Worm (Caenorhabditis elegans) whole organism, L2 larva: ENCODE results near the gene C05D11.13.

Source experiments
- ama-1 ChIP-seq: fragments of 150-350 bp; optimal IDR thresholded peaks from 2 replicates; lab custom pipeline; 2018; ENCODE audit warnings: inconsistent platforms
- elt-1 ChIP-seq: fragments of 150-350 bp; optimal IDR thresholded peaks from 2 replicates; lab custom pipeline; 2014; ENCODE audit warnings: missing biosample characterization, missing genetic modification characterization
- elt-3 ChIP-seq: sonication (generic microtip); optimal IDR thresholded peaks from 2 replicates; lab custom pipeline; 2017; ENCODE audit warnings: missing biosample characterization, missing genetic modification characterization
- fos-1 ChIP-seq: fragments of 150-350 bp; optimal IDR thresholded peaks from 2 replicates; lab custom pipeline; 2014; ENCODE audit warnings: missing biosample characterization, missing genetic modification characterization
- lin-13 ChIP-seq: fragments of 150-350 bp; optimal IDR thresholded peaks from 2 replicates; lab custom pipeline; 2014; ENCODE audit warnings: missing biosample characterization, missing genetic modification reagents, missing genetic modification characterization
- mdl-1 ChIP-seq, 2 experiments: fragments of 150-350 bp in 1 of 2; sonication (generic microtip) in 1 of 2; optimal IDR thresholded peaks; 2 replicates each; lab custom pipeline; 2017; ENCODE audit warnings: missing biosample characterization in 2 of 2, missing genetic modification characterization in 2 of 2
- nhr-11 ChIP-seq: fragments of 150-350 bp; optimal IDR thresholded peaks from 2 replicates; lab custom pipeline; 2014; ENCODE audit warnings: missing biosample characterization, missing genetic modification characterization
- nhr-12 ChIP-seq: fragments of 150-350 bp; optimal IDR thresholded peaks from 2 replicates; lab custom pipeline; 2014; ENCODE audit warnings: missing biosample characterization, missing genetic modification characterization
- nhr-237 ChIP-seq: fragments of 150-350 bp; optimal IDR thresholded peaks from 2 replicates; lab custom pipeline; 2014; ENCODE audit warnings: missing biosample characterization, missing genetic modification characterization
- skn-1 ChIP-seq: sonication (generic microtip); optimal IDR thresholded peaks from 2 replicates; lab custom pipeline; 2017; ENCODE audit warnings: missing biosample characterization, missing genetic modification characterization
- snpc-4 ChIP-seq: fragments of 150-350 bp; optimal IDR thresholded peaks from 2 replicates; lab custom pipeline; 2014; ENCODE audit warnings: missing biosample characterization, missing genetic modification characterization
- unc-62 ChIP-seq: fragments of 150-350 bp; optimal IDR thresholded peaks from 2 replicates; lab custom pipeline; 2014; ENCODE audit warnings: missing biosample characterization, missing genetic modification reagents, missing genetic modification characterization
- ztf-1 ChIP-seq: fragments of 200-800 bp; sonication (Bioruptor generic); conservative IDR thresholded peaks from 2 replicates; pipeline ENCODE4 v1.3.6; 2022; ENCODE audit warnings: missing genetic modification characterization, missing compliant biosample characterization
- ztf-11 ChIP-seq: sonication (generic microtip); optimal IDR thresholded peaks from 2 replicates; lab custom pipeline; 2017; ENCODE audit warnings: missing biosample characterization, missing genetic modification characterization

DNA sequence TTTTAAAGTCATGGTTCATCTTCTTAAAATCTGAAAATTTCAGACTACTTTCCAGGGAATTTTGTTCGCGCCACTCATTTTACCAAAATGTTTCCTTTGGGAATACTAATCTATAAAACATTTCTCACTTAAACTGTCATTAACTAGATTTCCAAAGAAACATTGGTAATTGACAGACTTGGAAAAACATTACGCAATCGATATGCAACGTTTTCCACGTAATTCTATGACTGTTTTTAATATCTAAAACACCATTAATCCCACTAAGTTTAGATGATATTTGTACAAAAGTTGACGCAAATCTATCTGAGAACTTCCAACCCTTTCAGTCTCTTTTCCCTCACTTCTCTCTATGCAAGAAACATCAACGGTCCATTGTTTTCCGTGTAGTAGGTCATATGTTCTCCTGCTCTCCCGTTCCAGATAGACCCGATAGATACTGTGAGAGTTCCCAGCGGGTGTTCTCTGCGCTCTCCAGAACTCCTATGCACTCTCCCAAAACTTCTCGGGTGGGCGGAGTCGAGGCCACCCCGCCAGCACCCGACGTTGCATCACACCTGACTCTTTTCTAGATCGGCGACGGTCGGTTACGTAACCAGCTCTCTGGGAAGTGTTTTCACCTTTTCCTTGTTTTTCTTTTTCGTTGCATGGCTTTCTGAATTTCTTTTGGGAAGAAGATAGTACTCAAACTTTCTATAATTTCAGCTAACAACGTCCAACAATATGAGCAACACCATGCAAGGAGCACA is 34.0 kb upstream of the C05D11.13 start, which contains the start of gene zip-8:
- no peak for TF ChIP-seq skn-1 (tag; lab: Kevin White, UChicago)
- no peak for TF ChIP-seq snpc-4
- no peak for TF ChIP-seq nhr-237 (tag; lab: Kevin White, UChicago)
- no peak for TF ChIP-seq unc-62 (GFP tag; lab: Kevin White, UChicago)
- no peak for TF ChIP-seq elt-3 (tag; lab: Kevin White, UChicago)
- TF ChIP-seq ama-1 (lab: Kevin White, UChicago), result no peak
- no peak for TF ChIP-seq fos-1 (tag; lab: Kevin White, UChicago)
- TF ChIP-seq nhr-11 (tag; lab: Kevin White, UChicago), result no peak
- no peak for TF ChIP-seq elt-1 (tag; lab: Kevin White, UChicago)
- no peak for TF ChIP-seq ztf-11 (tag; lab: Kevin White, UChicago)
- TF ChIP-seq lin-13, result no peak
- TF ChIP-seq ztf-1 (GFP tag; lab: Robert Waterston, UW), result no peak
- TF ChIP-seq nhr-12 (tag; lab: Kevin White, UChicago), result no peak
- no peak for TF ChIP-seq mdl-1 (tag; optimal IDR thresholded peaks at IDR 0.05; lab: Kevin White, UChicago)
